Worm (Caenorhabditis elegans): ENCODE measurements around the gene ZK666.12.

ce11 chrII:10486738-10487137 is 9.3 kb upstream of the ZK666.12 start, which contains the start of gene ZK666.15:
- TF ChIP-seq ceh-36 (tag; optimal IDR thresholded peaks at IDR 0.05) (no peak), hmg-4 (GFP tag; optimal IDR thresholded peaks at IDR 0.05) (no peak), tra-4 (tag; optimal IDR thresholded peaks at IDR 0.05) (no peak), F13C5.2 (tag; optimal IDR thresholded peaks at IDR 0.05) (no peak), ama-1 (optimal IDR thresholded peaks at IDR 0.05) (no peak), tbx-11 (GFP tag; IDR thresholded peaks at IDR 0.05) (no peak), ets-7 (tag; optimal IDR thresholded peaks at IDR 0.05) (no peak), ceh-13 (GFP tag; optimal IDR thresholded peaks at IDR 0.05) (no peak), B0310.2 (tag; optimal IDR thresholded peaks at IDR 0.05) (no peak), hmbx-1 (tag; optimal IDR thresholded peaks at IDR 0.05) (no peak), tbx-37 (GFP tag; conservative IDR thresholded peaks at IDR 0.05) (no peak), hnd-1 (tag; optimal IDR thresholded peaks at IDR 0.05) (no peak)
